Fruit fly (Drosophila melanogaster) whole organism, embryonic: ENCODE measurements around the gene nmo.
A peak's percentile ranks its signal among the peaks of the same experiment; 100 is the strongest.

Source experiments
- Adf1 ChIP-seq: fragments of 200-800 bp; sonication (Bioruptor generic); IDR thresholded peaks from 2 replicates; pipeline ENCODE4 v1.3.6; 2022; ENCODE audit warnings: missing biosample characterization, missing genetic modification characterization
- Atf-2 ChIP-seq: fragments of 200-800 bp; sonication (Bioruptor generic); optimal IDR thresholded peaks from 2 replicates; lab custom pipeline; 2016; ENCODE audit warnings: missing biosample characterization, missing genetic modification characterization
- Atf3 ChIP-seq: fragments of 200-800 bp; sonication (Bioruptor generic); optimal IDR thresholded peaks from 3 replicates; lab custom pipeline; 2016; ENCODE audit warnings: missing biosample characterization, missing genetic modification characterization
- Blimp-1 ChIP-seq: fragments of 200-800 bp; sonication (Bioruptor generic); optimal IDR thresholded peaks from 3 replicates; lab custom pipeline; 2018; ENCODE audit warnings: missing biosample characterization, missing genetic modification characterization, mild to moderate bottlenecking, moderate library complexity, missing genetic modification reagents
- CG10431 ChIP-seq: fragments of 200-800 bp; sonication (Bioruptor generic); optimal IDR thresholded peaks from 3 replicates; lab custom pipeline; 2018; ENCODE audit warnings: missing biosample characterization, mild to moderate bottlenecking, missing genetic modification characterization
- CG10959 ChIP-seq: fragments of 200-800 bp; sonication (Bioruptor generic); IDR thresholded peaks from 2 replicates; pipeline ENCODE4 v1.3.6; 2022; ENCODE audit warnings: missing biosample characterization, missing genetic modification characterization
- CG12299 ChIP-seq: fragments of 200-800 bp; sonication (Bioruptor generic); optimal IDR thresholded peaks from 2 replicates; lab custom pipeline; 2018; ENCODE audit warnings: missing biosample characterization, mild to moderate bottlenecking, missing genetic modification characterization
- CG12942 ChIP-seq: fragments of 200-800 bp; sonication (Bioruptor generic); optimal IDR thresholded peaks from 3 replicates; lab custom pipeline; 2016; ENCODE audit warnings: missing biosample characterization, missing genetic modification characterization
- CG13287 ChIP-seq: fragments of 200-800 bp; sonication (Bioruptor generic); IDR thresholded peaks from 2 replicates; pipeline ENCODE4 v1.3.6; 2022; ENCODE audit warnings: missing biosample characterization, missing genetic modification characterization; ENCODE audit not compliant: partially characterized antibody
- CG13296 ChIP-seq: fragments of 200-800 bp; sonication (Bioruptor generic); optimal IDR thresholded peaks from 3 replicates; lab custom pipeline; 2018; ENCODE audit warnings: missing biosample characterization, mild to moderate bottlenecking, missing genetic modification characterization
- CG1647 ChIP-seq: fragments of 200-800 bp; sonication (Bioruptor generic); optimal IDR thresholded peaks from 3 replicates; lab custom pipeline; 2016; ENCODE audit warnings: missing biosample characterization, missing genetic modification characterization
- CG16813 ChIP-seq: fragments of 200-800 bp; sonication (Bioruptor generic); IDR thresholded peaks from 3 replicates; pipeline ENCODE4 v1.3.6; 2022; ENCODE audit warnings: missing biosample characterization, missing genetic modification characterization; ENCODE audit not compliant: partially characterized antibody
- CG16863 ChIP-seq: fragments of 200-800 bp; sonication (Bioruptor generic); optimal IDR thresholded peaks from 3 replicates; lab custom pipeline; 2016; ENCODE audit warnings: missing biosample characterization, missing genetic modification characterization
- CG2116 ChIP-seq: fragments of 200-800 bp; sonication (Bioruptor generic); optimal IDR thresholded peaks from 3 replicates; lab custom pipeline; 2018; ENCODE audit warnings: missing biosample characterization, mild to moderate bottlenecking, missing genetic modification characterization
- CG3838 ChIP-seq: fragments of 200-800 bp; sonication (Bioruptor generic); optimal IDR thresholded peaks from 3 replicates; lab custom pipeline; 2016; ENCODE audit warnings: missing biosample characterization, missing genetic modification characterization
- CG3847 ChIP-seq: fragments of 200-800 bp; sonication (Bioruptor generic); IDR thresholded peaks from 2 replicates; pipeline ENCODE4 v1.3.6; 2022; ENCODE audit warnings: missing biosample characterization, missing genetic modification characterization
- CG4404 ChIP-seq: fragments of 200-800 bp; sonication (Bioruptor generic); IDR thresholded peaks from 2 replicates; pipeline ENCODE4 v1.3.6; 2022; ENCODE audit warnings: missing biosample characterization, missing genetic modification characterization
- CG7556 ChIP-seq: fragments of 200-800 bp; sonication (Bioruptor generic); optimal IDR thresholded peaks from 2 replicates; lab custom pipeline; 2017; ENCODE audit warnings: missing biosample characterization, mild to moderate bottlenecking, missing genetic modification characterization
- CG7786 ChIP-seq: fragments of 200-800 bp; sonication (Bioruptor generic); optimal IDR thresholded peaks from 2 replicates; lab custom pipeline; 2016; ENCODE audit warnings: missing biosample characterization, missing genetic modification characterization
- CG9437 ChIP-seq: fragments of 200-800 bp; sonication (Bioruptor generic); optimal IDR thresholded peaks from 2 replicates; lab custom pipeline; 2018; ENCODE audit warnings: missing biosample characterization, mild to moderate bottlenecking, missing genetic modification characterization
- CG9727 ChIP-seq: fragments of 200-800 bp; sonication (Bioruptor generic); optimal IDR thresholded peaks from 3 replicates; lab custom pipeline; 2017; ENCODE audit warnings: missing biosample characterization, mild to moderate bottlenecking, missing genetic modification characterization
- Camta ChIP-seq: fragments of 200-800 bp; sonication (Bioruptor generic); optimal IDR thresholded peaks from 2 replicates; lab custom pipeline; 2016; ENCODE audit warnings: missing biosample characterization, missing genetic modification characterization
- CrebB ChIP-seq: fragments of 200-800 bp; sonication (Bioruptor generic); optimal IDR thresholded peaks from 3 replicates; lab custom pipeline; 2018; ENCODE audit warnings: missing biosample characterization, mild to moderate bottlenecking, missing genetic modification characterization
- Eip74EF ChIP-seq, 2 experiments: fragments of 200-800 bp in 1 of 2; fragments of >200 bp in 1 of 2; sonication (Bioruptor generic) in 1 of 2; optimal IDR thresholded peaks; 2 replicates each; lab custom pipeline; 2017 to 2019; ENCODE audit warnings: missing biosample characterization in 2 of 2, missing genetic modification characterization in 2 of 2, mild to moderate bottlenecking in 1 of 2, moderate library complexity in 1 of 2
- Elba2 ChIP-seq: fragments of 200-800 bp; sonication (Bioruptor generic); optimal IDR thresholded peaks from 3 replicates; lab custom pipeline; 2016; ENCODE audit warnings: missing biosample characterization, missing genetic modification characterization
- HLH3B ChIP-seq: fragments of 200-800 bp; sonication (Bioruptor generic); IDR thresholded peaks from 2 replicates; pipeline ENCODE4 v1.3.6; 2022; ENCODE audit warnings: missing biosample characterization, missing genetic modification characterization
- Mrtf ChIP-seq: fragments of 200-800 bp; sonication (Bioruptor generic); IDR thresholded peaks from 3 replicates; pipeline ENCODE4 v1.3.6; 2022; ENCODE audit warnings: missing biosample characterization, missing genetic modification characterization
- Scr ChIP-seq: fragments of 200-800 bp; sonication (Bioruptor generic); IDR thresholded peaks from 2 replicates; pipeline ENCODE4 v1.3.6; 2022; ENCODE audit warnings: missing biosample characterization, missing genetic modification characterization; ENCODE audit not compliant: partially characterized antibody
- Xrp1 ChIP-seq: fragments of 200-800 bp; sonication (Bioruptor generic); IDR thresholded peaks from 2 replicates; pipeline ENCODE4 v1.3.6; 2022; ENCODE audit warnings: missing biosample characterization, missing genetic modification characterization
- YL-1 ChIP-seq: fragments of 200-800 bp; sonication (Bioruptor generic); optimal IDR thresholded peaks from 3 replicates; lab custom pipeline; 2017; ENCODE audit warnings: missing biosample characterization, mild to moderate bottlenecking, missing genetic modification characterization
- ara ChIP-seq: fragments of 200-800 bp; sonication (Bioruptor generic); IDR thresholded peaks from 2 replicates; pipeline ENCODE4 v1.3.6; 2022; ENCODE audit warnings: missing biosample characterization, missing genetic modification characterization
- bsh ChIP-seq, 2 experiments: fragments of 200-800 bp; sonication (Bioruptor generic); optimal IDR thresholded peaks; 2 replicates each; lab custom pipeline; 2017 to 2018; ENCODE audit warnings: mild to moderate bottlenecking in 2 of 2, missing biosample characterization in 2 of 2, missing genetic modification characterization in 2 of 2, moderate library complexity in 1 of 2
- crol ChIP-seq: fragments of 200-800 bp; sonication (Bioruptor generic); IDR thresholded peaks from 2 replicates; pipeline ENCODE4 v1.3.6; 2022; ENCODE audit warnings: missing biosample characterization, missing genetic modification characterization
- cwo ChIP-seq: fragments of 200-800 bp; sonication (Bioruptor generic); optimal IDR thresholded peaks from 3 replicates; lab custom pipeline; 2017; ENCODE audit warnings: missing biosample characterization, missing genetic modification characterization, mild to moderate bottlenecking, moderate library complexity, missing genetic modification reagents
- dimm ChIP-seq: fragments of 200-800 bp; sonication (Bioruptor generic); IDR thresholded peaks from 2 replicates; pipeline ENCODE4 v1.3.6; 2022; ENCODE audit warnings: missing biosample characterization, missing genetic modification characterization
- ems ChIP-seq: fragments of 200-800 bp; sonication (Bioruptor generic); optimal IDR thresholded peaks from 3 replicates; lab custom pipeline; 2016; ENCODE audit warnings: missing biosample characterization, missing genetic modification characterization
- gro ChIP-seq: fragments of 200-800 bp; sonication (Bioruptor generic); optimal IDR thresholded peaks from 2 replicates; lab custom pipeline; 2016; ENCODE audit warnings: missing biosample characterization, missing genetic modification characterization
- h ChIP-seq: fragments of >200 bp; optimal IDR thresholded peaks from 2 replicates; lab custom pipeline; 2017
- jigr1 ChIP-seq: fragments of 200-800 bp; sonication (Bioruptor generic); IDR thresholded peaks from 3 replicates; pipeline ENCODE4 v1.3.6; 2022; ENCODE audit warnings: missing biosample characterization, missing genetic modification characterization
- maf-S ChIP-seq: fragments of 200-800 bp; sonication (Bioruptor generic); optimal IDR thresholded peaks from 2 replicates; lab custom pipeline; 2016; ENCODE audit warnings: missing biosample characterization, missing genetic modification characterization
- mirr ChIP-seq: fragments of 200-800 bp; sonication (Bioruptor generic); optimal IDR thresholded peaks from 3 replicates; lab custom pipeline; 2018; ENCODE audit warnings: missing biosample characterization, mild to moderate bottlenecking, missing genetic modification characterization
- nau ChIP-seq: fragments of 200-800 bp; sonication (Bioruptor generic); optimal IDR thresholded peaks from 3 replicates; lab custom pipeline; 2017; ENCODE audit warnings: missing biosample characterization, mild to moderate bottlenecking, missing genetic modification characterization, missing genetic modification reagents
- pita ChIP-seq: fragments of 200-800 bp; sonication (Bioruptor generic); optimal IDR thresholded peaks from 2 replicates; lab custom pipeline; 2017; ENCODE audit warnings: missing biosample characterization, mild to moderate bottlenecking, missing genetic modification characterization
- row ChIP-seq: fragments of 200-800 bp; sonication (Bioruptor generic); IDR thresholded peaks from 3 replicates; pipeline ENCODE4 v1.3.6; 2022; ENCODE audit warnings: missing biosample characterization, missing genetic modification characterization
- schlank ChIP-seq: fragments of 200-800 bp; sonication (Bioruptor generic); optimal IDR thresholded peaks from 2 replicates; lab custom pipeline; 2018; ENCODE audit warnings: missing biosample characterization, mild to moderate bottlenecking, missing genetic modification characterization
- sna ChIP-seq: fragments of 200-800 bp; sonication (Bioruptor generic); IDR thresholded peaks from 2 replicates; pipeline ENCODE4 v1.3.6; 2022; ENCODE audit warnings: missing biosample characterization, missing genetic modification characterization; ENCODE audit not compliant: partially characterized antibody
- stc ChIP-seq: fragments of 200-800 bp; sonication (Bioruptor generic); IDR thresholded peaks from 2 replicates; pipeline ENCODE4 v1.3.6; 2022; ENCODE audit warnings: missing biosample characterization, missing genetic modification characterization
- tgo ChIP-seq: fragments of 200-800 bp; sonication (Bioruptor generic); IDR thresholded peaks from 3 replicates; pipeline ENCODE4 v1.3.6; 2022; ENCODE audit warnings: missing biosample characterization, missing genetic modification characterization
- vfl ChIP-seq: fragments of 200-800 bp; sonication (Bioruptor generic); optimal IDR thresholded peaks from 2 replicates; lab custom pipeline; 2016; ENCODE audit warnings: missing biosample characterization, missing genetic modification characterization
- zen2 ChIP-seq: fragments of 200-800 bp; sonication (Bioruptor generic); IDR thresholded peaks from 3 replicates; pipeline ENCODE4 v1.3.6; 2022; ENCODE audit warnings: missing biosample characterization, missing genetic modification characterization; ENCODE audit not compliant: partially characterized antibody
- zfh1 ChIP-seq: fragments of 200-800 bp; sonication (Bioruptor generic); IDR thresholded peaks from 3 replicates; pipeline ENCODE4 v1.3.6; 2022; ENCODE audit warnings: missing biosample characterization, missing genetic modification characterization

nmo gene

DNA sequence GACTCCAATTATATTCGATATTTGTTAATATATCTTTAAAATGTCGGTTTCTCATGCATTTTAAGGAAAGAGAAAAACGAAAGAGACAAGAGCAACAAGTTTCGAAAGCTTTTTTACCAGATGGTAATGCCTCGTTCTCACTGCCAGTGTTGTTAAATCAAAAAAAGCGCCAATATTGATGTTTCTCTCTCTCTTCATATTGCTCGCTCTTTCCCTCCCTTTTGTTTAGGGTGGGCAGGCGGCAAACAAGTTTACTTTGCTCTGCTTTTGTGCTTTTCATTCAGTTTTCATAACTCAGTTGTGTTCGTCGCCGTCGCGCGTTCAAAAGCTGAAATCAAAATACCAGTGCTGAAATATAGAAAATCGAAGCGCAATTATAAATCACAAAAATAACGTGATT is 103.0 kb downstream of the nmo start (continued):
- peak; percentile 31; the same call in 1 of the 2 replicates for TF ChIP-seq Xrp1 (GFP tag; lab: Robert Waterston, UW)
- no peak for TF ChIP-seq CG10959 (GFP tag; lab: Robert Waterston, UW)
- peak; percentile 47; the same call in 1 of the 2 replicates for TF ChIP-seq stc (GFP tag; lab: Robert Waterston, UW)
- TF ChIP-seq CG4404 (GFP tag; lab: Robert Waterston, UW), result no peak
- TF ChIP-seq CG12299 (tag; lab: Kevin White, UChicago), result peak; percentile 57
- peak; percentile 6 for TF ChIP-seq ems (GFP tag; lab: Kevin White, UChicago)
- no peak for TF ChIP-seq jigr1 (GFP tag; lab: Robert Waterston, UW)
- no peak for TF ChIP-seq crol (GFP tag; lab: Robert Waterston, UW)
- TF ChIP-seq row (GFP tag; lab: Robert Waterston, UW), result peak; percentile 18; the same call in 1 of the 3 replicates
- no peak for TF ChIP-seq CG3847 (GFP tag; lab: Robert Waterston, UW)
- TF ChIP-seq dimm (GFP tag; lab: Robert Waterston, UW), result no peak
- TF ChIP-seq CG2116 (GFP tag; lab: Kevin White, UChicago), result peak; percentile 17
- TF ChIP-seq zen2, result peak; percentile 68
- TF ChIP-seq Mrtf (GFP tag; lab: Robert Waterston, UW), result no peak
- TF ChIP-seq CG1647 (GFP tag; lab: Kevin White, UChicago), result no peak
- TF ChIP-seq CG10431 (GFP tag; lab: Kevin White, UChicago), result peak; percentile 24
- TF ChIP-seq CG7556 (GFP tag; lab: Kevin White, UChicago), result peak; percentile 7
- TF ChIP-seq CrebB (tag; lab: Kevin White, UChicago), result peak; percentile 55
- peak; percentile 41 for TF ChIP-seq cwo (GFP tag; lab: Kevin White, UChicago)
- TF ChIP-seq HLH3B (GFP tag; lab: Robert Waterston, UW), result no peak; the same call in 1 of the 2 replicates
- TF ChIP-seq maf-S (GFP tag; lab: Kevin White, UChicago), result no peak
- no peak for TF ChIP-seq tgo
- TF ChIP-seq CG7786 (GFP tag; lab: Kevin White, UChicago), result peak; percentile 19
- TF ChIP-seq CG12942 (GFP tag; lab: Kevin White, UChicago), result no peak
- TF ChIP-seq pita (GFP tag; lab: Kevin White, UChicago), result no peak
- TF ChIP-seq nau, result peak; percentile 69
- no peak for TF ChIP-seq CG9437 (GFP tag; lab: Kevin White, UChicago)
- TF ChIP-seq mirr, result peak; percentile 75
- no peak for TF ChIP-seq h
- TF ChIP-seq Blimp-1 (GFP tag; lab: Kevin White, UChicago), result no peak
- TF ChIP-seq Eip74EF (GFP tag; optimal IDR thresholded peaks at IDR 0.05; lab: Kevin White, UChicago), result peak in 1 of 2 experiments; percentile 20
- TF ChIP-seq CG16813 (GFP tag; lab: Robert Waterston, UW), result no peak
- no peak for TF ChIP-seq CG16863 (GFP tag; lab: Kevin White, UChicago)
- peak; percentile 66 for TF ChIP-seq gro (GFP tag; lab: Kevin White, UChicago)
- TF ChIP-seq Adf1 (GFP tag; lab: Robert Waterston, UW), result peak; percentile 63; the same call in 1 of the 2 replicates
- no peak for TF ChIP-seq zfh1 (GFP tag; lab: Robert Waterston, UW)
- TF ChIP-seq bsh (GFP tag; optimal IDR thresholded peaks at IDR 0.05; lab: Kevin White, UChicago), result peak in 1 of 2 experiments; percentile 20
- TF ChIP-seq CG9727 (GFP tag; lab: Kevin White, UChicago), result no peak
- peak; percentile 51 for TF ChIP-seq YL-1 (GFP tag; lab: Kevin White, UChicago)
- TF ChIP-seq schlank (tag; lab: Kevin White, UChicago), result peak; percentile 17
- TF ChIP-seq Elba2 (GFP tag; lab: Kevin White, UChicago), result no peak
- no peak for TF ChIP-seq CG3838 (GFP tag; lab: Kevin White, UChicago)
- peak; percentile 47 for TF ChIP-seq Scr (GFP tag; lab: Robert Waterston, UW)
- no peak for TF ChIP-seq vfl (GFP tag; lab: Kevin White, UChicago)
- peak; percentile 64 for TF ChIP-seq CG13296 (GFP tag; lab: Kevin White, UChicago)
- TF ChIP-seq sna (GFP tag; lab: Robert Waterston, UW), result peak; percentile 47; the same call in 1 of the 2 replicates
- TF ChIP-seq CG13287 (GFP tag; lab: Robert Waterston, UW), result peak; percentile 72
- no peak for TF ChIP-seq Atf-2 (GFP tag; lab: Kevin White, UChicago)
- no peak for TF ChIP-seq ara (GFP tag; lab: Robert Waterston, UW)
- TF ChIP-seq Atf3 (GFP tag; lab: Kevin White, UChicago), result no peak
- TF ChIP-seq Camta (GFP tag; lab: Kevin White, UChicago), result no peak
